Fruit fly (Drosophila melanogaster) whole organism, embryonic: ENCODE results near the gene CG5934.

Experiments
- Abd-B ChIP-seq: fragments of 200-800 bp; sonication (Bioruptor generic); optimal IDR thresholded peaks from 2 replicates; lab custom pipeline; 2018; ENCODE audit warnings: missing biosample characterization, mild to moderate bottlenecking, missing genetic modification characterization, moderate library complexity
- Asciz ChIP-seq: fragments of 200-800 bp; sonication (Bioruptor generic); optimal IDR thresholded peaks from 2 replicates; lab custom pipeline; 2017; ENCODE audit warnings: missing biosample characterization, mild to moderate bottlenecking, missing genetic modification characterization, missing genetic modification reagents
- Atf6 ChIP-seq: fragments of 200-800 bp; sonication (Bioruptor generic); IDR thresholded peaks from 2 replicates; pipeline ENCODE4 v1.3.6; 2022; ENCODE audit warnings: missing biosample characterization, missing genetic modification characterization
- CG10462 ChIP-seq: fragments of 200-800 bp; sonication (Bioruptor generic); optimal IDR thresholded peaks from 2 replicates; lab custom pipeline; 2016; ENCODE audit warnings: missing biosample characterization, missing genetic modification characterization
- CG10565 ChIP-seq: fragments of 200-800 bp; sonication (Bioruptor generic); optimal IDR thresholded peaks from 3 replicates; lab custom pipeline; 2016; ENCODE audit warnings: missing biosample characterization, mild to moderate bottlenecking, missing genetic modification characterization
- CG12391 ChIP-seq: fragments of 200-800 bp; sonication (Bioruptor generic); optimal IDR thresholded peaks from 3 replicates; lab custom pipeline; 2018; ENCODE audit warnings: missing biosample characterization, mild to moderate bottlenecking, missing genetic modification characterization, moderate library complexity
- CG13424 ChIP-seq: fragments of 200-800 bp; sonication (Bioruptor generic); optimal IDR thresholded peaks from 2 replicates; lab custom pipeline; 2019; ENCODE audit warnings: missing biosample characterization, mild to moderate bottlenecking, missing genetic modification characterization, moderate library complexity
- CG13894 ChIP-seq: fragments of 200-800 bp; sonication (Bioruptor generic); optimal IDR thresholded peaks from 3 replicates; lab custom pipeline; 2018; ENCODE audit warnings: missing biosample characterization, mild to moderate bottlenecking, missing genetic modification characterization, moderate library complexity
- CG14441 ChIP-seq: fragments of 200-800 bp; sonication (Bioruptor generic); IDR thresholded peaks from 2 replicates; pipeline ENCODE4 v1.3.6; 2022; ENCODE audit warnings: missing biosample characterization, missing genetic modification characterization
- CG1647 ChIP-seq: fragments of 200-800 bp; sonication (Bioruptor generic); optimal IDR thresholded peaks from 3 replicates; lab custom pipeline; 2016; ENCODE audit warnings: missing biosample characterization, missing genetic modification characterization
- CG16815 ChIP-seq: fragments of 200-800 bp; sonication (Bioruptor generic); optimal IDR thresholded peaks from 3 replicates; lab custom pipeline; 2017; ENCODE audit warnings: missing biosample characterization, mild to moderate bottlenecking, missing genetic modification characterization
- CG17186 ChIP-seq: fragments of 200-800 bp; sonication (Bioruptor generic); optimal IDR thresholded peaks from 3 replicates; lab custom pipeline; 2017; ENCODE audit warnings: missing biosample characterization, missing genetic modification reagents, missing genetic modification characterization
- CG18476 ChIP-seq: fragments of 200-800 bp; sonication (Bioruptor generic); optimal IDR thresholded peaks from 2 replicates; lab custom pipeline; 2016; ENCODE audit warnings: missing biosample characterization, mild to moderate bottlenecking, missing genetic modification characterization
- CG18764 ChIP-seq: fragments of 200-800 bp; sonication (Bioruptor generic); optimal IDR thresholded peaks from 3 replicates; lab custom pipeline; 2016; ENCODE audit warnings: missing biosample characterization, missing genetic modification characterization
- CG32772 ChIP-seq: fragments of 200-800 bp; sonication (Bioruptor generic); IDR thresholded peaks from 2 replicates; pipeline ENCODE4 v1.3.6; 2022; ENCODE audit warnings: missing biosample characterization, missing genetic modification characterization
- CG34224 ChIP-seq: fragments of 200-800 bp; sonication (Bioruptor generic); IDR thresholded peaks from 3 replicates; pipeline ENCODE4 v1.3.6; 2022; ENCODE audit warnings: missing biosample characterization, missing genetic modification characterization; ENCODE audit not compliant: partially characterized antibody
- CG4360 ChIP-seq: fragments of 200-800 bp; sonication (Bioruptor generic); IDR thresholded peaks from 2 replicates; pipeline ENCODE4 v1.3.6; 2022; ENCODE audit warnings: missing biosample characterization, missing genetic modification characterization
- CG43689 ChIP-seq: fragments of 200-800 bp; sonication (Bioruptor generic); IDR thresholded peaks from 2 replicates; pipeline ENCODE4 v1.3.6; 2022; ENCODE audit warnings: missing biosample characterization, missing genetic modification characterization
- CG5245 ChIP-seq: fragments of 200-800 bp; sonication (Bioruptor generic); optimal IDR thresholded peaks from 3 replicates; lab custom pipeline; 2016; ENCODE audit warnings: missing biosample characterization, missing genetic modification characterization
- CG6175 ChIP-seq: fragments of 200-800 bp; sonication (Bioruptor generic); IDR thresholded peaks from 3 replicates; pipeline ENCODE4 v1.3.6; 2022; ENCODE audit warnings: missing biosample characterization, missing genetic modification characterization
- CG6683 ChIP-seq: fragments of 200-800 bp; sonication (Bioruptor generic); optimal IDR thresholded peaks from 2 replicates; lab custom pipeline; 2017; ENCODE audit warnings: missing biosample characterization, mild to moderate bottlenecking, missing genetic modification characterization, missing genetic modification reagents
- CG6689 ChIP-seq: fragments of 200-800 bp; sonication (Bioruptor generic); IDR thresholded peaks from 2 replicates; pipeline ENCODE4 v1.3.6; 2022; ENCODE audit warnings: missing biosample characterization, missing genetic modification characterization
- CG7357 ChIP-seq: fragments of 200-800 bp; sonication (Bioruptor generic); IDR thresholded peaks from 3 replicates; pipeline ENCODE4 v1.3.6; 2022; ENCODE audit warnings: missing biosample characterization, missing genetic modification characterization
- CG7556 ChIP-seq: fragments of 200-800 bp; sonication (Bioruptor generic); optimal IDR thresholded peaks from 2 replicates; lab custom pipeline; 2017; ENCODE audit warnings: missing biosample characterization, mild to moderate bottlenecking, missing genetic modification characterization
- H2.0 ChIP-seq: fragments of 200-800 bp; sonication (Bioruptor generic); IDR thresholded peaks from 2 replicates; pipeline ENCODE4 v1.3.6; 2022; ENCODE audit warnings: missing biosample characterization, missing genetic modification characterization
- Lhr ChIP-seq: fragments of 200-800 bp; sonication (Bioruptor generic); optimal IDR thresholded peaks from 3 replicates; lab custom pipeline; 2017; ENCODE audit warnings: mild to moderate bottlenecking, missing biosample characterization, missing genetic modification reagents, missing genetic modification characterization
- Lpt ChIP-seq: fragments of >200 bp; optimal IDR thresholded peaks from 2 replicates; lab custom pipeline; 2018; ENCODE audit warnings: missing biosample characterization, missing genetic modification characterization
- Max ChIP-seq: fragments of 200-800 bp; sonication (Bioruptor generic); optimal IDR thresholded peaks from 2 replicates; lab custom pipeline; 2016; ENCODE audit warnings: missing biosample characterization, mild to moderate bottlenecking, missing genetic modification characterization
- Mes4 ChIP-seq: fragments of 200-800 bp; sonication (Bioruptor generic); optimal IDR thresholded peaks from 2 replicates; lab custom pipeline; 2016; ENCODE audit warnings: missing biosample characterization, missing genetic modification characterization
- NC2β ChIP-seq: fragments of 200-800 bp; sonication (Bioruptor generic); optimal IDR thresholded peaks from 2 replicates; lab custom pipeline; 2016; ENCODE audit warnings: missing biosample characterization, missing genetic modification characterization
- Pdp1 ChIP-seq, 2 experiments: fragments of 200-800 bp; sonication (Bioruptor generic); optimal IDR thresholded peaks; 3 replicates each; lab custom pipeline; 2016; ENCODE audit warnings: missing biosample characterization in 2 of 2, missing genetic modification characterization in 2 of 2, mild to moderate bottlenecking in 1 of 2, moderate library complexity in 1 of 2
- Sry-δ ChIP-seq: fragments of 200-800 bp; sonication (Bioruptor generic); optimal IDR thresholded peaks from 2 replicates; lab custom pipeline; 2016; ENCODE audit warnings: missing biosample characterization, missing genetic modification characterization
- cas ChIP-seq: fragments of 200-800 bp; sonication (Bioruptor generic); IDR thresholded peaks from 2 replicates; pipeline ENCODE4 v1.3.6; 2022; ENCODE audit warnings: missing biosample characterization, missing genetic modification characterization
- cwo ChIP-seq: fragments of 200-800 bp; sonication (Bioruptor generic); optimal IDR thresholded peaks from 3 replicates; lab custom pipeline; 2017; ENCODE audit warnings: missing biosample characterization, missing genetic modification characterization, mild to moderate bottlenecking, moderate library complexity, missing genetic modification reagents
- dmrt11E ChIP-seq: fragments of 200-800 bp; sonication (Bioruptor generic); optimal IDR thresholded peaks from 3 replicates; lab custom pipeline; 2018; ENCODE audit warnings: missing biosample characterization, mild to moderate bottlenecking, missing genetic modification characterization, moderate library complexity
- dpn ChIP-seq, 2 experiments: fragments of 200-800 bp; sonication (Bioruptor generic); optimal IDR thresholded peaks; 3 replicates each; lab custom pipeline; 2016; ENCODE audit warnings: missing biosample characterization in 2 of 2, missing genetic modification characterization in 2 of 2
- dysf ChIP-seq: fragments of 200-800 bp; sonication (Bioruptor generic); IDR thresholded peaks from 3 replicates; pipeline ENCODE4 v1.3.6; 2022; ENCODE audit warnings: missing biosample characterization, missing genetic modification characterization
- esg ChIP-seq: fragments of 200-800 bp; sonication (Bioruptor generic); conservative IDR thresholded peaks from 2 replicates; pipeline ENCODE4 v1.3.6; 2022; ENCODE audit warnings: missing biosample characterization, missing genetic modification characterization
- gsb ChIP-seq: fragments of 200-800 bp; sonication (Bioruptor generic); IDR thresholded peaks from 2 replicates; pipeline ENCODE4 v1.3.6; 2022; ENCODE audit warnings: missing biosample characterization, missing genetic modification characterization
- ind ChIP-seq: fragments of 200-800 bp; sonication (Bioruptor generic); optimal IDR thresholded peaks from 3 replicates; lab custom pipeline; 2016; ENCODE audit warnings: missing biosample characterization, missing genetic modification characterization
- kay ChIP-seq: fragments of 200-800 bp; sonication (Bioruptor generic); optimal IDR thresholded peaks from 2 replicates; lab custom pipeline; 2016; ENCODE audit warnings: missing biosample characterization, missing genetic modification characterization
- lilli ChIP-seq: fragments of 200-800 bp; sonication (Bioruptor generic); optimal IDR thresholded peaks from 3 replicates; lab custom pipeline; 2016; ENCODE audit warnings: missing biosample characterization, missing genetic modification characterization
- lmd ChIP-seq: fragments of 200-800 bp; sonication (Bioruptor generic); IDR thresholded peaks from 2 replicates; pipeline ENCODE4 v1.3.6; 2022; ENCODE audit warnings: missing biosample characterization, missing genetic modification characterization
- nerfin-1 ChIP-seq: fragments of 200-800 bp; sonication (Bioruptor generic); optimal IDR thresholded peaks from 3 replicates; lab custom pipeline; 2019; ENCODE audit warnings: missing biosample characterization, mild to moderate bottlenecking, missing genetic modification characterization, moderate library complexity
- nerfin-2 ChIP-seq: fragments of 200-800 bp; sonication (Bioruptor generic); IDR thresholded peaks from 2 replicates; pipeline ENCODE4 v1.3.6; 2022; ENCODE audit warnings: missing biosample characterization, missing genetic modification characterization; ENCODE audit not compliant: partially characterized antibody
- pum ChIP-seq: fragments of 200-800 bp; sonication (Bioruptor generic); optimal IDR thresholded peaks from 2 replicates; lab custom pipeline; 2016; ENCODE audit warnings: missing biosample characterization, missing genetic modification characterization
- ranshi ChIP-seq: fragments of 200-800 bp; sonication (Bioruptor generic); IDR thresholded peaks from 2 replicates; pipeline ENCODE4 v1.3.6; 2022; ENCODE audit warnings: missing biosample characterization, missing genetic modification characterization
- sim ChIP-seq: fragments of 200-800 bp; sonication (Bioruptor generic); IDR thresholded peaks from 2 replicates; pipeline ENCODE4 v1.3.6; 2022; ENCODE audit warnings: missing biosample characterization, missing genetic modification characterization
- slp2 ChIP-seq: fragments of 200-800 bp; sonication (Bioruptor generic); optimal IDR thresholded peaks from 2 replicates; lab custom pipeline; 2016; ENCODE audit warnings: missing biosample characterization, missing genetic modification characterization
- trem ChIP-seq: fragments of 200-800 bp; optimal IDR thresholded peaks from 3 replicates; lab custom pipeline; 2019; ENCODE audit warnings: missing biosample characterization, mild to moderate bottlenecking, missing genetic modification characterization, moderate library complexity
- yki ChIP-seq: fragments of >200 bp; optimal IDR thresholded peaks from 3 replicates; lab custom pipeline; 2018

CG5934 gene

dm6 chr3R:27282286-27282685, 8.8 kb downstream of the CG5934 start, which contains the start of gene mrt (continued):
- TF ChIP-seq H2.0 (GFP tag; lab: Robert Waterston, UW) (no peak), esg (GFP tag; lab: Robert Waterston, UW) (peak; percentile 38), CG34224 (GFP tag; lab: Robert Waterston, UW) (no peak), CG13894 (tag; lab: Kevin White, UChicago) (no peak), Asciz (GFP tag; lab: Kevin White, UChicago) (peak; percentile 20), CG10565 (no peak), lilli (GFP tag; lab: Kevin White, UChicago) (peak; percentile 83), Sry-δ (GFP tag; lab: Kevin White, UChicago) (peak; percentile 14), Max (GFP tag; lab: Kevin White, UChicago) (peak; percentile 34), trem (peak; percentile 21), CG7556 (GFP tag; lab: Kevin White, UChicago) (peak; percentile 61), CG6175 (GFP tag; lab: Robert Waterston, UW) (no peak; the same call in 2 of the 3 replicates), Abd-B (no peak), dysf (GFP tag; lab: Robert Waterston, UW) (peak; percentile 50; the same call in 1 of the 3 replicates), ranshi (GFP tag; lab: Robert Waterston, UW) (peak; percentile 55; the same call in 1 of the 2 replicates), CG5245 (GFP tag; lab: Kevin White, UChicago) (peak; percentile 21), CG32772 (peak; percentile 34; the same call in 1 of the 2 replicates), CG7357 (GFP tag; lab: Robert Waterston, UW) (peak; percentile 43; the same call in 1 of the 3 replicates), Lhr (no peak), CG6683 (GFP tag; lab: Kevin White, UChicago) (no peak), pum (GFP tag; lab: Kevin White, UChicago) (peak; percentile 54), CG1647 (GFP tag; lab: Kevin White, UChicago) (no peak), CG17186 (GFP tag; lab: Kevin White, UChicago) (no peak), NC2β (no peak), CG6689 (GFP tag; lab: Robert Waterston, UW) (0 out of 2 replicates have a peak, but pooled peaks have one; percentile 28), cas (no peak), Mes4 (GFP tag; lab: Kevin White, UChicago) (no peak), CG10462 (no peak), Atf6 (GFP tag; lab: Robert Waterston, UW) (peak; percentile 66), Pdp1 (GFP tag; optimal IDR thresholded peaks at IDR 0.05; lab: Kevin White, UChicago) (peak; percentile 67 to 72), lmd (GFP tag; lab: Robert Waterston, UW) (peak; percentile 69), dmrt11E (tag; lab: Kevin White, UChicago) (peak; percentile 15), slp2 (GFP tag; lab: Kevin White, UChicago) (peak; percentile 19), cwo (GFP tag; lab: Kevin White, UChicago) (peak; percentile 39), CG13424 (peak; percentile 43), Lpt (GFP tag; lab: Kevin White, UChicago) (no peak), yki (lab: Kevin White, UChicago) (no peak), CG12391 (tag; lab: Kevin White, UChicago) (peak; percentile 64), sim (GFP tag; lab: Robert Waterston, UW) (no peak), CG18764 (GFP tag; lab: Kevin White, UChicago) (no peak), CG43689 (GFP tag; lab: Robert Waterston, UW) (0 out of 2 replicates have a peak, but pooled peaks have one; percentile 9), dpn (GFP tag; optimal IDR thresholded peaks at IDR 0.05; lab: Kevin White, UChicago) (peak; percentile 48 to 49), CG16815 (GFP tag; lab: Kevin White, UChicago) (peak; percentile 52), CG14441 (0 out of 2 replicates have a peak, but pooled peaks have one; percentile 6), nerfin-2 (GFP tag; lab: Robert Waterston, UW) (no peak), kay (GFP tag; lab: Kevin White, UChicago) (no peak), CG18476 (peak; percentile 35), nerfin-1 (tag; lab: Kevin White, UChicago) (no peak), ind (peak; percentile 54), CG4360 (no peak), gsb (GFP tag; lab: Robert Waterston, UW) (no peak)
